Worm (Caenorhabditis elegans): ENCODE results near the gene C14A6.5.

DNA sequence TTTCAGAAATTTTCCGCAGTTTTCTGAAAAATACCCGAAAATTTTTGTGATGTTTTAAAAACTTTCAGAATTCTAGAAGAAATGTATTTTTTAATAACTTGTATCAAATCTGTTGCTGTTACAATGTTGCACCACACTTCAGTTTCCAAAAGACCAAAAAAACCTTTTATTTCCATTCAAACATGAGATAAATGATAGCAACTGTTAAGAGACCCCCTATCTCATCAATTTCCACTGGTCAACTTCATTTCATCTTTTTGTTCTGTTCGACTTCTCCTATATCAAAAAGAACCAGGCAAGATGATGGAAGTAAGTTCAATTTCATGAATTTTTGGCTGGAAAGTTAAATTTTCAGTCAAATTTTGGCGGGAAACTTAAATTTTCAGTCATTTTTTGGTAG is 33.8 kb upstream of the C14A6.5 start, which contains the start of gene F16H6.4:
- TF ChIP-seq ama-1 (optimal IDR thresholded peaks at IDR 0.05) (no peak), pat-9 (tag; optimal IDR thresholded peaks at IDR 0.05) (no peak), hlh-6 (tag; optimal IDR thresholded peaks at IDR 0.05) (no peak), unc-86 (tag; optimal IDR thresholded peaks at IDR 0.05) (no peak), fkh-10 (GFP tag; optimal IDR thresholded peaks at IDR 0.05) (no peak), nhr-11 (tag; optimal IDR thresholded peaks at IDR 0.05) (no peak), ztf-16 (tag; optimal IDR thresholded peaks at IDR 0.05) (no peak), C08G9.2 (tag; optimal IDR thresholded peaks at IDR 0.05) (no peak), pqm-1 (tag; optimal IDR thresholded peaks at IDR 0.05) (no peak)
